Worm (Caenorhabditis elegans) whole organism, L4 larva: ENCODE data around the gene ifas-2.

ENCODE experiments used
- aly-2 ChIP-seq: sonication (generic microtip); optimal IDR thresholded peaks from 2 replicates; lab custom pipeline; 2018; ENCODE audit warnings: missing biosample characterization, missing genetic modification characterization
- ama-1 ChIP-seq: fragments of 150-350 bp; optimal IDR thresholded peaks from 2 replicates; lab custom pipeline; 2014; ENCODE audit warnings: inconsistent platforms, mixed read lengths
- arid-1 ChIP-seq: fragments of 200-800 bp; sonication (Bioruptor generic); conservative IDR thresholded peaks from 2 replicates; pipeline ENCODE4 v1.3.6; 2022; ENCODE audit warnings: missing genetic modification reagents, missing genetic modification characterization, missing compliant biosample characterization
- ceh-82 ChIP-seq: sonication (generic microtip); optimal IDR thresholded peaks from 2 replicates; lab custom pipeline; 2017; ENCODE audit warnings: missing biosample characterization, missing genetic modification characterization
- dve-1 ChIP-seq: sonication (generic microtip); optimal IDR thresholded peaks from 2 replicates; lab custom pipeline; 2017; ENCODE audit warnings: antibody characterized with exemption, mild to moderate bottlenecking, missing genetic modification characterization, missing compliant biosample characterization; ENCODE audit not compliant: insufficient read depth
- lir-3 ChIP-seq: sonication (generic microtip); optimal IDR thresholded peaks from 2 replicates; lab custom pipeline; 2016; ENCODE audit warnings: mild to moderate bottlenecking, missing genetic modification characterization, missing compliant biosample characterization
- mdl-1 ChIP-seq, 2 experiments: fragments of 150-350 bp in 1 of 2; sonication (generic microtip) in 1 of 2; optimal IDR thresholded peaks; 2 replicates each; lab custom pipeline; 2014 to 2017; ENCODE audit warnings: missing biosample characterization in 2 of 2, missing genetic modification characterization in 2 of 2
- nhr-11 ChIP-seq: fragments of 150-350 bp; optimal IDR thresholded peaks from 2 replicates; lab custom pipeline; 2014; ENCODE audit warnings: missing biosample characterization, missing genetic modification characterization
- nhr-28 ChIP-seq: fragments of 150-350 bp; optimal IDR thresholded peaks from 2 replicates; lab custom pipeline; 2014; ENCODE audit warnings: missing biosample characterization, missing genetic modification characterization
- nhr-76 ChIP-seq: fragments of 150-350 bp; optimal IDR thresholded peaks from 2 replicates; lab custom pipeline; 2014; ENCODE audit warnings: missing biosample characterization, missing genetic modification characterization
- unc-62 ChIP-seq, 3 experiments: fragments of 150-350 bp in 1 of 3; sonication (generic microtip); optimal IDR thresholded peaks in 2 of 3; peaks in 1 of 3; 1 replicate in 1 of 3; 2 replicates in 2 of 3; lab custom pipeline; 2014 to 2017; ENCODE audit warnings: missing biosample characterization in 3 of 3, missing genetic modification characterization in 3 of 3, missing genetic modification reagents in 3 of 3, missing genotype in 1 of 3
- ztf-11 ChIP-seq: fragments of 150-350 bp; optimal IDR thresholded peaks from 2 replicates; lab custom pipeline; 2014; ENCODE audit warnings: missing biosample characterization, missing genetic modification characterization

DNA sequence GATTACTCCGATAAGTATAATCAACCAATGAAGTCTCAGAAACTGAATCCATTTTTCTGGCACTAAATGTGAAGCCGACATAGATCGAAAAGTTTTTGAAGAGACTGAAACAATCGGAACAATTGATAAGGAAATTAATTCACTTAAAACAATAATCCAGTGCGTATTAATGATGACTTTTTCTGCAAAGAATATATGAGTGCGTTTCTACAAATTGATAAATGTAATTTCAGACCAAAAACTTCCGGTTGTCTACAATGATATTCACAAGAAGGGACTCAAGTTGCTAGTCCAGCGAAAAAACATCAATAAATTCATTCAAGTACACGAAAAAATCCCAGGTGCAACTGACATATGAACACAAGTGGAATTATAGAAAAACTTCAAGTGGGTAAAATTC is 18.9 kb downstream of the ifas-2 start, which contains the start of gene clec-33:
- TF ChIP-seq arid-1 (no peak), nhr-76 (tag; lab: Kevin White, UChicago) (no peak), nhr-28 (no peak), unc-62 (GFP tag; optimal IDR thresholded peaks at IDR 0.05 in 1 of 2; lab: Kevin White, UChicago) (no peak), unc-62 (tag; optimal IDR thresholded peaks at IDR 0.05; lab: Kevin White, UChicago) (no peak), ceh-82 (tag; lab: Kevin White, UChicago) (no peak), mdl-1 (tag; optimal IDR thresholded peaks at IDR 0.05; lab: Kevin White, UChicago) (no peak), aly-2 (tag; lab: Kevin White, UChicago) (no peak), ztf-11 (no peak), nhr-11 (tag; lab: Kevin White, UChicago) (no peak), dve-1 (no peak), lir-3 (tag; lab: Kevin White, UChicago) (no peak), ama-1 (lab: Kevin White, UChicago) (no peak)
